Worm (Caenorhabditis elegans): ENCODE measurements around the gene T03G6.3.

Gene T03G6.3

DNA sequence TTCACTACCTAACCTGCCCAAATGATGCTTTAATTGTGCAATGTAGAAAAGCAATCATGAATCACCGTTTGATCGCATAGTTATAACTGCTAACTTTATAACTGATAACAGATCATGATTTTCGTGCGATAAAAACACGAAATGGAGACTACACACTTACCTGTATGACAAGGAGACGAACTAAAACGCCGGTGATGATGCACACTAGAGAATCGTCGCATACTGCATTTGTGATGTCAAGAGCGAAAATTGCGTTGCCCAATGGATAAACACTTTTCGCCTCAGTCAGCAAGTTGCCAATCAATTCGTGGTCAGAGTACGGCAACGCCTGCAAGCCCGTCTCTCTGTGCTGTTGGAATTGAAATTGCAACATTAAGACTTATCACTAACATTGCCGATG, 46.5 kb downstream of the T03G6.3 start (continued):
- TF ChIP-seq nhr-76 (tag; optimal IDR thresholded peaks at IDR 0.05) (no peak), lin-38 (GFP tag; IDR thresholded peaks at IDR 0.05) (no peak), daf-16 (GFP tag; optimal IDR thresholded peaks at IDR 0.05) (peak in 1 of 2 experiments; percentile 92), daf-16 (tag; optimal IDR thresholded peaks at IDR 0.05) (peak; percentile 97), nhr-102 (tag; optimal IDR thresholded peaks at IDR 0.05) (peak; percentile 82), hmg-1.1 (GFP tag; IDR thresholded peaks at IDR 0.05) (peak; percentile 36; the same call in 1 of the 2 replicates), lin-29 (GFP tag; IDR thresholded peaks at IDR 0.05) (no peak), jun-1 (tag; optimal IDR thresholded peaks at IDR 0.05) (no peak), Y75B8A.6 (GFP tag; IDR thresholded peaks at IDR 0.05) (no peak), attf-4 (tag; optimal IDR thresholded peaks at IDR 0.05) (no peak), unc-130 (GFP tag; optimal IDR thresholded peaks at IDR 0.05) (no peak), R02D3.7 (tag; optimal IDR thresholded peaks at IDR 0.05) (no peak), Y48G9A.11 (GFP tag; IDR thresholded peaks at IDR 0.05) (no peak), tag-97 (GFP tag; IDR thresholded peaks at IDR 0.05) (no peak), mep-1 (tag; optimal IDR thresholded peaks at IDR 0.05) (peak; percentile 44), pha-4 (GFP tag; IDR thresholded peaks at IDR 0.05) (no peak), pha-4 (tag; optimal IDR thresholded peaks at IDR 0.05) (no peak), Y105C5A.15 (GFP tag; IDR thresholded peaks at IDR 0.05) (no peak), ztf-7 (tag; optimal IDR thresholded peaks at IDR 0.05) (no peak), nhr-25 (tag; optimal IDR thresholded peaks at IDR 0.05; ENCODE audit: borderline replicate concordance, insufficient read depth) (no peak), ama-1 (optimal IDR thresholded peaks at IDR 0.05) (no peak), ceh-44 (GFP tag; IDR thresholded peaks at IDR 0.05) (no peak), dmd-9 (GFP tag; IDR thresholded peaks at IDR 0.05) (no peak), ceh-28 (tag; optimal IDR thresholded peaks at IDR 0.05) (no peak), fos-1 (tag; optimal IDR thresholded peaks at IDR 0.05) (no peak), nhr-42 (GFP tag; IDR thresholded peaks at IDR 0.05) (no peak), zip-11 (GFP tag; IDR thresholded peaks at IDR 0.05) (no peak), saeg-2 (GFP tag; IDR thresholded peaks at IDR 0.05) (no peak), ceh-62 (tag; optimal IDR thresholded peaks at IDR 0.05) (no peak), dve-1 (tag; optimal IDR thresholded peaks at IDR 0.05; ENCODE audit: insufficient read depth) (peak; percentile 91), unc-39 (tag; optimal IDR thresholded peaks at IDR 0.05) (no peak), mxl-2 (GFP tag; conservative IDR thresholded peaks at IDR 0.05) (no peak), ces-1 (GFP tag; optimal IDR thresholded peaks at IDR 0.05) (no peak), hif-1 (tag; optimal IDR thresholded peaks at IDR 0.05) (peak in 1 of 2 experiments; percentile 19), daf-19 (GFP tag; conservative IDR thresholded peaks at IDR 0.05) (no peak), mes-2 (tag; optimal IDR thresholded peaks at IDR 0.05; ENCODE audit: poor library complexity, severe bottlenecking) (peak; percentile 15), nhr-111 (GFP tag; optimal IDR thresholded peaks at IDR 0.05) (no peak), ceh-32 (tag; optimal IDR thresholded peaks at IDR 0.05; ENCODE audit: poor library complexity) (no peak), F26F4.8 (GFP tag; conservative IDR thresholded peaks at IDR 0.05) (no peak), madf-5 (GFP tag; IDR thresholded peaks at IDR 0.05) (no peak), duxl-1 (tag; optimal IDR thresholded peaks at IDR 0.05; ENCODE audit: poor library complexity) (no peak), ceh-82 (tag; optimal IDR thresholded peaks at IDR 0.05) (no peak), lin-15B (tag; optimal IDR thresholded peaks at IDR 0.05) (no peak), mdt-29 (GFP tag; IDR thresholded peaks at IDR 0.05) (peak; percentile 68; the same call in 1 of the 2 replicates), arid-1 (GFP tag; conservative IDR thresholded peaks at IDR 0.05) (no peak), nhr-48 (tag; optimal IDR thresholded peaks at IDR 0.05) (peak; percentile 85), lin-39 (tag; optimal IDR thresholded peaks at IDR 0.05) (no peak), nhr-77 (tag; optimal IDR thresholded peaks at IDR 0.05) (peak; percentile 87), lim-7 (GFP tag; IDR thresholded peaks at IDR 0.05) (no peak), lir-3 (tag; optimal IDR thresholded peaks at IDR 0.05) (no peak), nhr-6 (tag; optimal IDR thresholded peaks at IDR 0.05) (no peak), nhr-10 (tag; optimal IDR thresholded peaks at IDR 0.05) (peak; percentile 12)

All from whole organism, L4 larva.